Worm (Caenorhabditis elegans) whole organism, L2 larva: ENCODE measurements around the gene F21C10.13.

Source experiments
- C34F6.9 ChIP-seq: fragments of 150-350 bp; optimal IDR thresholded peaks from 2 replicates; lab custom pipeline; 2014; ENCODE audit warnings: missing biosample characterization, missing genetic modification characterization
- F13H6.1 ChIP-seq: sonication (generic microtip); optimal IDR thresholded peaks from 2 replicates; lab custom pipeline; 2016; ENCODE audit warnings: missing genetic modification characterization, missing compliant biosample characterization
- R02D3.7 ChIP-seq: fragments of 150-350 bp; optimal IDR thresholded peaks from 2 replicates; lab custom pipeline; 2014; ENCODE audit warnings: missing biosample characterization, missing genetic modification characterization
- Y55F3AM.14 ChIP-seq: fragments of 200-800 bp; sonication (Bioruptor generic); optimal IDR thresholded peaks from 2 replicates; lab custom pipeline; 2018; ENCODE audit warnings: mild to moderate bottlenecking, missing genetic modification characterization, missing compliant biosample characterization
- ZK546.5 ChIP-seq: sonication (generic microtip); optimal IDR thresholded peaks from 2 replicates; lab custom pipeline; 2017; ENCODE audit warnings: missing biosample characterization, missing genetic modification characterization
- alr-1 ChIP-seq: fragments of 150-350 bp; optimal IDR thresholded peaks from 2 replicates; lab custom pipeline; 2014; ENCODE audit warnings: missing biosample characterization, missing genetic modification characterization
- aly-2 ChIP-seq: fragments of 150-350 bp; optimal IDR thresholded peaks from 2 replicates; lab custom pipeline; 2014; ENCODE audit warnings: missing biosample characterization, missing genetic modification characterization
- ama-1 ChIP-seq: fragments of 150-350 bp; optimal IDR thresholded peaks from 2 replicates; lab custom pipeline; 2018; ENCODE audit warnings: inconsistent platforms
- blmp-1 ChIP-seq: sonication (generic microtip); optimal IDR thresholded peaks from 2 replicates; lab custom pipeline; 2017; ENCODE audit warnings: missing genetic modification characterization, mild to moderate bottlenecking, missing compliant biosample characterization, antibody characterized with exemption, moderate library complexity; ENCODE audit not compliant: insufficient read depth
- ceh-16 ChIP-seq: fragments of 150-350 bp; optimal IDR thresholded peaks from 2 replicates; lab custom pipeline; 2014; ENCODE audit warnings: missing biosample characterization, missing genetic modification characterization
- ceh-82 ChIP-seq: fragments of 150-350 bp; optimal IDR thresholded peaks from 2 replicates; lab custom pipeline; 2014; ENCODE audit warnings: missing biosample characterization, missing genetic modification characterization
- crh-2 ChIP-seq: sonication (generic microtip); optimal IDR thresholded peaks from 2 replicates; lab custom pipeline; 2017; ENCODE audit warnings: missing biosample characterization, missing genetic modification characterization
- dmd-4 ChIP-seq: sonication (generic microtip); optimal IDR thresholded peaks from 2 replicates; lab custom pipeline; 2017; ENCODE audit warnings: missing biosample characterization, missing genetic modification characterization
- egl-27 ChIP-seq: sonication (generic microtip); optimal IDR thresholded peaks from 3 replicates; lab custom pipeline; 2017; ENCODE audit warnings: missing biosample characterization, missing genetic modification reagents, missing genetic modification characterization
- elt-1 ChIP-seq: fragments of 150-350 bp; optimal IDR thresholded peaks from 2 replicates; lab custom pipeline; 2014; ENCODE audit warnings: missing biosample characterization, missing genetic modification characterization
- elt-3 ChIP-seq: sonication (generic microtip); optimal IDR thresholded peaks from 2 replicates; lab custom pipeline; 2017; ENCODE audit warnings: missing biosample characterization, missing genetic modification characterization
- fos-1 ChIP-seq: fragments of 150-350 bp; optimal IDR thresholded peaks from 2 replicates; lab custom pipeline; 2014; ENCODE audit warnings: missing biosample characterization, missing genetic modification characterization
- gmeb-1 ChIP-seq: fragments of 150-350 bp; optimal IDR thresholded peaks from 2 replicates; lab custom pipeline; 2014; ENCODE audit warnings: missing biosample characterization, missing genetic modification characterization
- lin-11 ChIP-seq: fragments of 150-350 bp; sonication (generic microtip); optimal IDR thresholded peaks from 2 replicates; lab custom pipeline; 2014; ENCODE audit warnings: missing biosample characterization, missing genetic modification characterization, inconsistent platforms, mixed read lengths
- lin-13 ChIP-seq: fragments of 150-350 bp; optimal IDR thresholded peaks from 2 replicates; lab custom pipeline; 2014; ENCODE audit warnings: missing biosample characterization, missing genetic modification reagents, missing genetic modification characterization
- lin-39 ChIP-seq: fragments of 150-350 bp; optimal IDR thresholded peaks from 2 replicates; lab custom pipeline; 2014; ENCODE audit warnings: missing biosample characterization, missing genetic modification reagents, missing genetic modification characterization
- lsy-2 ChIP-seq, 2 experiments: fragments of 150-350 bp in 1 of 2; sonication (generic microtip) in 1 of 2; optimal IDR thresholded peaks; 2 replicates each; lab custom pipeline; 2014 to 2017; ENCODE audit warnings: missing biosample characterization in 2 of 2, missing genetic modification characterization in 2 of 2
- mab-5 ChIP-seq: fragments of 150-350 bp; optimal IDR thresholded peaks from 2 replicates; lab custom pipeline; 2014; ENCODE audit warnings: missing biosample characterization, missing genetic modification characterization
- mbf-1 ChIP-seq: sonication (generic microtip); optimal IDR thresholded peaks from 2 replicates; lab custom pipeline; 2017; ENCODE audit warnings: missing biosample characterization, missing genetic modification characterization
- mdl-1 ChIP-seq, 2 experiments: fragments of 150-350 bp in 1 of 2; sonication (generic microtip) in 1 of 2; optimal IDR thresholded peaks; 2 replicates each; lab custom pipeline; 2017; ENCODE audit warnings: missing biosample characterization in 2 of 2, missing genetic modification characterization in 2 of 2
- nhr-10 ChIP-seq: sonication (generic microtip); optimal IDR thresholded peaks from 2 replicates; lab custom pipeline; 2017; ENCODE audit warnings: missing biosample characterization, missing genetic modification characterization
- nhr-11 ChIP-seq: fragments of 150-350 bp; optimal IDR thresholded peaks from 2 replicates; lab custom pipeline; 2014; ENCODE audit warnings: missing biosample characterization, missing genetic modification characterization
- nhr-12 ChIP-seq: fragments of 150-350 bp; optimal IDR thresholded peaks from 2 replicates; lab custom pipeline; 2014; ENCODE audit warnings: missing biosample characterization, missing genetic modification characterization
- nhr-129 ChIP-seq: fragments of 150-350 bp; optimal IDR thresholded peaks from 2 replicates; lab custom pipeline; 2014; ENCODE audit warnings: missing biosample characterization, missing genetic modification characterization
- nhr-21 ChIP-seq: fragments of 150-350 bp; optimal IDR thresholded peaks from 2 replicates; lab custom pipeline; 2014; ENCODE audit warnings: missing biosample characterization, missing genetic modification characterization
- nhr-23 ChIP-seq: fragments of 150-350 bp; optimal IDR thresholded peaks from 2 replicates; lab custom pipeline; 2014; ENCODE audit warnings: missing biosample characterization, missing genetic modification reagents, missing genetic modification characterization
- nhr-237 ChIP-seq: fragments of 150-350 bp; optimal IDR thresholded peaks from 2 replicates; lab custom pipeline; 2014; ENCODE audit warnings: missing biosample characterization, missing genetic modification characterization
- nhr-25 ChIP-seq: fragments of 150-350 bp; sonication (generic microtip); optimal IDR thresholded peaks from 3 replicates; lab custom pipeline; 2014; ENCODE audit warnings: missing biosample characterization, missing genetic modification characterization
- nhr-6 ChIP-seq: fragments of 150-350 bp; optimal IDR thresholded peaks from 2 replicates; lab custom pipeline; 2014; ENCODE audit warnings: missing biosample characterization, missing genetic modification characterization
- nhr-77 ChIP-seq: fragments of 150-350 bp; optimal IDR thresholded peaks from 2 replicates; lab custom pipeline; 2014; ENCODE audit warnings: missing biosample characterization, missing genetic modification characterization
- peb-1 ChIP-seq: fragments of 150-350 bp; optimal IDR thresholded peaks from 2 replicates; lab custom pipeline; 2014; ENCODE audit warnings: missing biosample characterization, missing genetic modification characterization
- sem-4 ChIP-seq: fragments of 150-350 bp; optimal IDR thresholded peaks from 2 replicates; lab custom pipeline; 2014; ENCODE audit warnings: missing biosample characterization, missing genetic modification reagents, missing genetic modification characterization
- skn-1 ChIP-seq: sonication (generic microtip); optimal IDR thresholded peaks from 2 replicates; lab custom pipeline; 2017; ENCODE audit warnings: missing biosample characterization, missing genetic modification characterization
- sma-3 ChIP-seq: sonication (generic microtip); optimal IDR thresholded peaks from 2 replicates; lab custom pipeline; 2016; ENCODE audit warnings: missing genetic modification reagents, missing genetic modification characterization, missing compliant biosample characterization
- sma-9 ChIP-seq, 2 experiments: fragments of 150-350 bp in 1 of 2; sonication (generic microtip) in 1 of 2; optimal IDR thresholded peaks; 2 replicates each; lab custom pipeline; 2014 to 2016; ENCODE audit warnings: missing genetic modification characterization in 2 of 2, mild to moderate bottlenecking in 1 of 2, missing biosample characterization in 1 of 2, missing compliant biosample characterization in 1 of 2, missing genetic modification reagents in 1 of 2, moderate library complexity in 1 of 2
- snpc-4 ChIP-seq: fragments of 150-350 bp; optimal IDR thresholded peaks from 2 replicates; lab custom pipeline; 2014; ENCODE audit warnings: missing biosample characterization, missing genetic modification characterization
- unc-39 ChIP-seq: fragments of 150-350 bp; optimal IDR thresholded peaks from 2 replicates; lab custom pipeline; 2014; ENCODE audit warnings: missing biosample characterization, missing genetic modification characterization
- unc-55 ChIP-seq: fragments of 150-350 bp; sonication (generic microtip); optimal IDR thresholded peaks from 3 replicates; lab custom pipeline; 2014; ENCODE audit warnings: missing biosample characterization, missing genetic modification reagents, missing genetic modification characterization
- unc-62 ChIP-seq: fragments of 150-350 bp; optimal IDR thresholded peaks from 2 replicates; lab custom pipeline; 2014; ENCODE audit warnings: missing biosample characterization, missing genetic modification reagents, missing genetic modification characterization
- zag-1 ChIP-seq: fragments of 150-350 bp; optimal IDR thresholded peaks from 2 replicates; lab custom pipeline; 2014; ENCODE audit warnings: missing biosample characterization, missing genetic modification characterization
- ztf-1 ChIP-seq: fragments of 200-800 bp; sonication (Bioruptor generic); conservative IDR thresholded peaks from 2 replicates; pipeline ENCODE4 v1.3.6; 2022; ENCODE audit warnings: missing genetic modification characterization, missing compliant biosample characterization
- ztf-11 ChIP-seq: sonication (generic microtip); optimal IDR thresholded peaks from 2 replicates; lab custom pipeline; 2017; ENCODE audit warnings: missing biosample characterization, missing genetic modification characterization
- ztf-4 ChIP-seq: fragments of 150-350 bp; optimal IDR thresholded peaks from 2 replicates; lab custom pipeline; 2014; ENCODE audit warnings: missing biosample characterization, missing genetic modification characterization

F21C10.13 gene

ce11 chrV:9094976-9095375 is 27.1 kb upstream of the F21C10.13 start:
- TF ChIP-seq ZK546.5 (tag; lab: Kevin White, UChicago) (no peak), C34F6.9 (tag; lab: Kevin White, UChicago) (peak; percentile 20), crh-2 (tag; lab: Kevin White, UChicago) (peak; percentile 13), sma-9 (GFP tag; optimal IDR thresholded peaks at IDR 0.05; lab: Kevin White, UChicago) (peak; percentile 43), sma-9 (tag; optimal IDR thresholded peaks at IDR 0.05; lab: Kevin White, UChicago) (no peak), lsy-2 (tag; optimal IDR thresholded peaks at IDR 0.05; lab: Kevin White, UChicago) (peak in 1 of 2 experiments; percentile 5), nhr-10 (tag; lab: Kevin White, UChicago) (no peak)

ce11 chrV:9095613-9096317 is 26.3 kb upstream of the F21C10.13 start, which contains the start of gene F21C10.10:
Gene F21C10.10 (plus strand): TSS chrV:9096267.
- TF ChIP-seq dmd-4 (tag; lab: Kevin White, UChicago) (no peak), ama-1 (lab: Kevin White, UChicago) (no peak), nhr-10 (tag; lab: Kevin White, UChicago) (no peak), nhr-77 (tag; lab: Kevin White, UChicago) (no peak), nhr-237 (tag; lab: Kevin White, UChicago) (no peak), ceh-16 (no peak), nhr-25 (tag; lab: Kevin White, UChicago) (peak; percentile 97), lin-11 (tag; lab: Kevin White, UChicago) (no peak), peb-1 (tag; lab: Kevin White, UChicago) (no peak), nhr-23 (tag; lab: Kevin White, UChicago) (no peak), nhr-11 (tag; lab: Kevin White, UChicago) (no peak), lin-13 (GFP tag; lab: Kevin White, UChicago) (peak; percentile 73), sma-9 (GFP tag; optimal IDR thresholded peaks at IDR 0.05; lab: Kevin White, UChicago) (peak; percentile 99), sma-9 (tag; optimal IDR thresholded peaks at IDR 0.05; lab: Kevin White, UChicago) (peak; percentile 34), gmeb-1 (tag; lab: Kevin White, UChicago) (peak; percentile 73), lin-39 (tag; lab: Kevin White, UChicago) (no peak), elt-1 (tag; lab: Kevin White, UChicago) (no peak), nhr-21 (tag; lab: Kevin White, UChicago) (peak; percentile 96), snpc-4 (tag; lab: Kevin White, UChicago) (peak; percentile 68), unc-55 (GFP tag; lab: Kevin White, UChicago) (peak; percentile 29), blmp-1 (tag; lab: Kevin White, UChicago) (peak; percentile 72), ztf-11 (tag; lab: Kevin White, UChicago) (no peak), ztf-4 (tag; lab: Kevin White, UChicago) (peak; percentile 86), mdl-1 (tag; optimal IDR thresholded peaks at IDR 0.05; lab: Kevin White, UChicago) (peak; percentile 63 to 89), elt-3 (no peak), zag-1 (no peak), crh-2 (tag; lab: Kevin White, UChicago) (peak; percentile 88), nhr-6 (tag; lab: Kevin White, UChicago) (peak; percentile 85), skn-1 (tag; lab: Kevin White, UChicago) (no peak), unc-39 (tag; lab: Kevin White, UChicago) (no peak), ZK546.5 (tag; lab: Kevin White, UChicago) (no peak), egl-27 (tag; lab: Kevin White, UChicago) (peak; percentile 85), ztf-1 (GFP tag; lab: Robert Waterston, UW) (no peak), fos-1 (tag; lab: Kevin White, UChicago) (peak; percentile 70), alr-1 (tag; lab: Kevin White, UChicago) (no peak), sma-3 (GFP tag; lab: Kevin White, UChicago) (peak; percentile 93), sem-4 (tag; lab: Kevin White, UChicago) (peak; percentile 77), mab-5 (tag; lab: Kevin White, UChicago) (peak; percentile 17), nhr-129 (tag; lab: Kevin White, UChicago) (peak; percentile 88), Y55F3AM.14 (GFP tag; lab: Kevin White, UChicago) (peak; percentile 88), lsy-2 (tag; optimal IDR thresholded peaks at IDR 0.05; lab: Kevin White, UChicago) (peak in 1 of 2 experiments; percentile 85), unc-62 (GFP tag; lab: Kevin White, UChicago) (no peak), ceh-82 (tag; lab: Kevin White, UChicago) (no peak), C34F6.9 (tag; lab: Kevin White, UChicago) (peak; percentile 86), aly-2 (no peak), R02D3.7 (tag; lab: Kevin White, UChicago) (no peak), nhr-12 (tag; lab: Kevin White, UChicago) (no peak), F13H6.1 (tag; lab: Kevin White, UChicago) (peak; percentile 96), mbf-1 (tag; lab: Kevin White, UChicago) (no peak)
